Worm (Caenorhabditis elegans) whole organism, L1 larva: ENCODE measurements around the gene C38C5.1.
A peak's percentile ranks its signal among the peaks of the same experiment; 100 is the strongest.

ENCODE experiments used
- C04F5.9 ChIP-seq: sonication (generic microtip); optimal IDR thresholded peaks from 2 replicates; lab custom pipeline; 2016; ENCODE audit warnings: missing genetic modification characterization, missing compliant biosample characterization
- C34B4.2 ChIP-seq: sonication (generic microtip); optimal IDR thresholded peaks from 2 replicates; lab custom pipeline; 2017; ENCODE audit warnings: mild to moderate bottlenecking, missing genetic modification characterization, missing compliant biosample characterization
- Y116A8C.19 ChIP-seq: sonication (generic microtip); optimal IDR thresholded peaks from 2 replicates; lab custom pipeline; 2016; ENCODE audit warnings: missing compliant biosample characterization, missing genetic modification characterization, borderline replicate concordance
- alr-1 ChIP-seq: fragments of 200-800 bp; sonication (Bioruptor generic); optimal IDR thresholded peaks from 2 replicates; lab custom pipeline; 2018; ENCODE audit warnings: borderline replicate concordance, mild to moderate bottlenecking, missing genetic modification characterization, missing compliant biosample characterization
- aly-2 ChIP-seq: fragments of 150-350 bp; optimal IDR thresholded peaks from 2 replicates; lab custom pipeline; 2014; ENCODE audit warnings: missing biosample characterization, missing genetic modification characterization
- dsc-1 ChIP-seq: sonication (generic microtip); optimal IDR thresholded peaks from 2 replicates; lab custom pipeline; 2016; ENCODE audit warnings: mild to moderate bottlenecking, missing genetic modification characterization, missing compliant biosample characterization
- efl-1 ChIP-seq, 4 experiments: fragments of 150-350 bp; optimal IDR thresholded peaks in 3 of 4; peaks in 1 of 4; 1 replicate in 1 of 4; 2 replicates in 3 of 4; lab custom pipeline; 2014; ENCODE audit warnings: missing biosample characterization in 2 of 4, missing genetic modification characterization in 2 of 4, missing genetic modification reagents in 2 of 4
- efl-3 ChIP-seq: fragments of 200-800 bp; sonication (Bioruptor generic); optimal IDR thresholded peaks from 2 replicates; lab custom pipeline; 2018; ENCODE audit warnings: mild to moderate bottlenecking, missing genetic modification characterization, missing compliant biosample characterization
- egl-27 ChIP-seq, 2 experiments: fragments of 150-350 bp in 1 of 2; sonication (generic microtip); optimal IDR thresholded peaks; 3 replicates each; lab custom pipeline; 2017 to 2018; ENCODE audit warnings: missing biosample characterization in 2 of 2, missing genetic modification characterization in 2 of 2, missing genetic modification reagents in 2 of 2
- fkh-4 ChIP-seq: sonication (generic microtip); optimal IDR thresholded peaks from 2 replicates; lab custom pipeline; 2016; ENCODE audit warnings: missing compliant biosample characterization, missing genetic modification characterization, borderline replicate concordance
- fkh-8 ChIP-seq: sonication (generic microtip); optimal IDR thresholded peaks from 2 replicates; lab custom pipeline; 2016; ENCODE audit warnings: mild to moderate bottlenecking, missing genetic modification characterization, missing compliant biosample characterization
- fos-1 ChIP-seq: fragments of 150-350 bp; optimal IDR thresholded peaks from 2 replicates; lab custom pipeline; 2014; ENCODE audit warnings: missing biosample characterization, missing genetic modification characterization
- isw-1 ChIP-seq: fragments of 200-800 bp; sonication (Bioruptor generic); IDR thresholded peaks from 2 replicates; pipeline ENCODE4 v1.3.6; 2022; ENCODE audit warnings: missing genetic modification characterization, missing compliant biosample characterization
- lin-14 ChIP-seq: fragments of 200-800 bp; sonication (Bioruptor generic); optimal IDR thresholded peaks from 2 replicates; lab custom pipeline; 2018; ENCODE audit warnings: mild to moderate bottlenecking, missing genetic modification characterization, moderate library complexity, missing compliant biosample characterization
- lin-35 ChIP-seq, 2 experiments: fragments of 150-350 bp; optimal IDR thresholded peaks; 2 replicates each; lab custom pipeline; 2014; ENCODE audit warnings: missing biosample characterization in 2 of 2, missing genetic modification characterization in 2 of 2, missing genetic modification reagents in 2 of 2
- lin-39 ChIP-seq: fragments of 150-350 bp; optimal IDR thresholded peaks from 2 replicates; lab custom pipeline; 2014; ENCODE audit warnings: missing biosample characterization, missing genetic modification reagents, missing genetic modification characterization
- lir-3 ChIP-seq: sonication (generic microtip); optimal IDR thresholded peaks from 2 replicates; lab custom pipeline; 2016; ENCODE audit warnings: mild to moderate bottlenecking, missing genetic modification characterization, moderate library complexity, missing compliant biosample characterization; ENCODE audit not compliant: poor library complexity
- mab-9 ChIP-seq: fragments of 200-800 bp; sonication (Bioruptor generic); IDR thresholded peaks from 2 replicates; pipeline ENCODE4 v1.3.6; 2022; ENCODE audit warnings: missing genetic modification reagents, missing genetic modification characterization, missing compliant biosample characterization
- mep-1 ChIP-seq: fragments of 150-350 bp; optimal IDR thresholded peaks from 2 replicates; lab custom pipeline; 2014; ENCODE audit warnings: missing biosample characterization, missing genetic modification characterization
- nhr-11 ChIP-seq: fragments of 150-350 bp; optimal IDR thresholded peaks from 2 replicates; lab custom pipeline; 2014; ENCODE audit warnings: missing biosample characterization, missing genetic modification characterization
- nhr-19 ChIP-seq: fragments of 200-800 bp; sonication (Bioruptor generic); conservative IDR thresholded peaks from 2 replicates; pipeline ENCODE4 v1.3.6; 2022; ENCODE audit warnings: missing genetic modification characterization, missing compliant biosample characterization
- nhr-20 ChIP-seq: sonication (generic microtip); optimal IDR thresholded peaks from 2 replicates; lab custom pipeline; 2016; ENCODE audit warnings: mild to moderate bottlenecking, missing genetic modification characterization, missing compliant biosample characterization
- nhr-47 ChIP-seq: sonication (generic microtip); optimal IDR thresholded peaks from 2 replicates; lab custom pipeline; 2016; ENCODE audit warnings: mild to moderate bottlenecking, missing genetic modification characterization, moderate library complexity, missing compliant biosample characterization
- nhr-71 ChIP-seq: sonication (generic microtip); optimal IDR thresholded peaks from 2 replicates; lab custom pipeline; 2016; ENCODE audit warnings: mild to moderate bottlenecking, missing genetic modification characterization, moderate library complexity, missing compliant biosample characterization
- nhr-76 ChIP-seq: sonication (generic microtip); optimal IDR thresholded peaks from 2 replicates; lab custom pipeline; 2017; ENCODE audit warnings: missing biosample characterization, missing genetic modification characterization
- nhr-77 ChIP-seq: fragments of 150-350 bp; optimal IDR thresholded peaks from 2 replicates; lab custom pipeline; 2014; ENCODE audit warnings: missing biosample characterization, missing genetic modification characterization
- rnt-1 ChIP-seq: sonication (generic microtip); optimal IDR thresholded peaks from 2 replicates; lab custom pipeline; 2016; ENCODE audit warnings: mild to moderate bottlenecking, missing genetic modification characterization, moderate library complexity, missing compliant biosample characterization
- skn-1 ChIP-seq: fragments of 150-350 bp; optimal IDR thresholded peaks from 2 replicates; lab custom pipeline; 2014; ENCODE audit warnings: missing biosample characterization, missing genetic modification characterization
- snpc-4 ChIP-seq: fragments of 150-350 bp; optimal IDR thresholded peaks from 2 replicates; lab custom pipeline; 2014; ENCODE audit warnings: missing biosample characterization, missing genetic modification characterization
- snu-23 ChIP-seq: sonication (generic microtip); optimal IDR thresholded peaks from 2 replicates; lab custom pipeline; 2016; ENCODE audit warnings: missing genetic modification characterization, missing compliant biosample characterization
- swsn-7 ChIP-seq: sonication (generic microtip); optimal IDR thresholded peaks from 2 replicates; lab custom pipeline; 2016; ENCODE audit warnings: missing genetic modification characterization, missing compliant biosample characterization
- tbx-2 ChIP-seq: sonication (generic microtip); optimal IDR thresholded peaks from 2 replicates; lab custom pipeline; 2016; ENCODE audit warnings: missing genetic modification characterization, missing compliant biosample characterization
- unc-86 ChIP-seq: sonication (generic microtip); optimal IDR thresholded peaks from 2 replicates; lab custom pipeline; 2016; ENCODE audit warnings: missing genetic modification characterization, missing compliant biosample characterization
- unc-98 ChIP-seq: fragments of 200-800 bp; sonication (Bioruptor generic); IDR thresholded peaks from 2 replicates; pipeline ENCODE4 v1.3.6; 2022; ENCODE audit warnings: missing genetic modification characterization, missing compliant biosample characterization

C38C5.1 gene

ce11 chrX:5557966-5558365 lies at the start of gene C38C5.1:
C38C5.1 (plus strand) TSS chrX:5558055.
- TF ChIP-seq snpc-4 (no peak), dsc-1 (peak; percentile 12), fos-1 (no peak), fkh-4 (tag; lab: Kevin White, UChicago) (no peak), lin-35 (GFP tag; optimal IDR thresholded peaks at IDR 0.05; lab: Kevin White, UChicago) (no peak), mab-9 (GFP tag; lab: Robert Waterston, UW) (no peak)

- TF ChIP-seq nhr-71 (tag; lab: Kevin White, UChicago), result peak; percentile 17
- TF ChIP-seq rnt-1 (tag; lab: Kevin White, UChicago), result peak; percentile 24
- TF ChIP-seq unc-86, result no peak
- TF ChIP-seq lin-14, result peak; percentile 43
These were observed 48.6 kb upstream of the C38C5.1 start for ce11 chrX:5509114-5509877.

- TF ChIP-seq unc-86 (no peak), alr-1 (tag; lab: Kevin White, UChicago) (no peak), nhr-76 (tag; lab: Kevin White, UChicago) (no peak), efl-1 (optimal IDR thresholded peaks at IDR 0.05; lab: Kevin White, UChicago) (no peak), efl-1 (GFP tag; optimal IDR thresholded peaks at IDR 0.05 in 1 of 2; lab: Kevin White, UChicago) (no peak), isw-1 (GFP tag; lab: Robert Waterston, UW) (no peak), snu-23 (GFP tag; lab: Kevin White, UChicago) (no peak), lin-39 (tag; lab: Kevin White, UChicago) (no peak), unc-98 (GFP tag; lab: Robert Waterston, UW) (no peak), Y116A8C.19 (tag; lab: Kevin White, UChicago) (no peak), nhr-19 (GFP tag; lab: Robert Waterston, UW) (no peak)
These were observed 45.6 kb upstream of the C38C5.1 start, which contains the start of gene T23F2.3 for ce11 chrX:5512227-5512626. T23F2.3 (minus strand) TSS chrX:5512327.

- no peak for TF ChIP-seq C04F5.9
- peak; percentile 4 for TF ChIP-seq nhr-77 (tag; lab: Kevin White, UChicago)
- TF ChIP-seq fkh-8 (tag; lab: Kevin White, UChicago), result peak; percentile 89
- peak; percentile 60 for TF ChIP-seq lin-14
- TF ChIP-seq tbx-2 (tag; lab: Kevin White, UChicago), result peak; percentile 2
- TF ChIP-seq nhr-11 (tag; lab: Kevin White, UChicago), result no peak
- no peak for TF ChIP-seq nhr-20 (tag; lab: Kevin White, UChicago)
- TF ChIP-seq efl-3, result no peak
- peak; percentile 9 for TF ChIP-seq swsn-7 (tag; lab: Kevin White, UChicago)
- TF ChIP-seq nhr-47, result peak; percentile 7
- TF ChIP-seq nhr-71 (tag; lab: Kevin White, UChicago), result peak; percentile 48
- TF ChIP-seq, all 84 proteins: peak for 7
These were observed 45.1 kb upstream of the C38C5.1 start for ce11 chrX:5512707-5513106.

ce11 chrX:5514346-5514745 lies 43.5 kb upstream of the C38C5.1 start:
- TF ChIP-seq mep-1 (tag; lab: Kevin White, UChicago) (peak; percentile 8), skn-1 (tag; lab: Kevin White, UChicago) (peak; percentile 7), lir-3 (tag; lab: Kevin White, UChicago) (no peak)

- TF ChIP-seq unc-98 (GFP tag; lab: Robert Waterston, UW) (no peak), C34B4.2 (tag; lab: Kevin White, UChicago) (no peak), aly-2 (tag; lab: Kevin White, UChicago) (no peak), egl-27 (tag; optimal IDR thresholded peaks at IDR 0.05; lab: Kevin White, UChicago) (no peak)
These were observed 42.9 kb upstream of the C38C5.1 start, which contains the start of gene T23F2.4 for ce11 chrX:5514984-5515383. T23F2.4 (minus strand) TSS chrX:5515084.
